Fruit fly (Drosophila melanogaster) whole organism, embryonic: ENCODE data around the gene CG3635.

Experiments used
- CG1024 ChIP-seq: fragments of 200-800 bp; sonication (Bioruptor generic); IDR thresholded peaks from 2 replicates; pipeline ENCODE4 v1.3.6; 2022; ENCODE audit warnings: missing biosample characterization, missing genetic modification characterization
- CG10654 ChIP-seq: fragments of 200-800 bp; sonication (Bioruptor generic); optimal IDR thresholded peaks from 2 replicates; lab custom pipeline; 2016; ENCODE audit warnings: missing biosample characterization, missing genetic modification characterization
- NFAT ChIP-seq: fragments of 200-800 bp; sonication (Bioruptor generic); IDR thresholded peaks from 2 replicates; pipeline ENCODE4 v1.3.6; 2022; ENCODE audit warnings: missing biosample characterization, missing genetic modification characterization
- dati ChIP-seq: fragments of 200-800 bp; sonication (Bioruptor generic); IDR thresholded peaks from 2 replicates; pipeline ENCODE4 v1.3.6; 2022; ENCODE audit warnings: missing biosample characterization, missing genetic modification characterization
- dm ChIP-seq: fragments of 200-800 bp; sonication (Bioruptor generic); optimal IDR thresholded peaks from 3 replicates; lab custom pipeline; 2016; ENCODE audit warnings: missing biosample characterization, missing genetic modification characterization
- ftz-f1 ChIP-seq: fragments of 200-800 bp; sonication (Bioruptor generic); optimal IDR thresholded peaks from 2 replicates; lab custom pipeline; 2016; ENCODE audit warnings: missing biosample characterization, missing genetic modification characterization
- gcm ChIP-seq: fragments of 200-800 bp; sonication (Bioruptor generic); optimal IDR thresholded peaks from 2 replicates; lab custom pipeline; 2019; ENCODE audit warnings: missing biosample characterization, mild to moderate bottlenecking, missing genetic modification characterization, moderate library complexity
- nerfin-1 ChIP-seq: fragments of 200-800 bp; sonication (Bioruptor generic); optimal IDR thresholded peaks from 3 replicates; lab custom pipeline; 2019; ENCODE audit warnings: missing biosample characterization, mild to moderate bottlenecking, missing genetic modification characterization, moderate library complexity
- slou ChIP-seq: fragments of 200-800 bp; sonication (Bioruptor generic); optimal IDR thresholded peaks from 3 replicates; lab custom pipeline; 2016; ENCODE audit warnings: missing biosample characterization, missing genetic modification characterization

dm6 chr2L:22148713-22149112, 26.5 kb upstream of the CG3635 start:
- TF ChIP-seq nerfin-1 (tag; lab: Kevin White, UChicago) (no peak), CG1024 (GFP tag; lab: Robert Waterston, UW) (no peak), dati (GFP tag; lab: Robert Waterston, UW) (no peak), gcm (GFP tag; lab: Kevin White, UChicago) (no peak), NFAT (GFP tag; lab: Robert Waterston, UW) (no peak), ftz-f1 (GFP tag; lab: Kevin White, UChicago) (no peak), CG10654 (GFP tag; lab: Kevin White, UChicago) (no peak), dm (no peak), slou (no peak)
